Worm (Caenorhabditis elegans) whole organism, L4 larva: ENCODE measurements around the gene cyp-33C2.

ENCODE experiments used
- F44E2.7 ChIP-seq: fragments of 200-800 bp; sonication (Bioruptor generic); IDR thresholded peaks from 2 replicates; pipeline ENCODE4 v2.1.2; 2022; ENCODE audit warnings: missing genetic modification characterization, missing compliant biosample characterization
- Y105C5A.15 ChIP-seq: fragments of 200-800 bp; sonication (Bioruptor generic); IDR thresholded peaks from 2 replicates; pipeline ENCODE4 v1.3.6; 2022; ENCODE audit warnings: missing genetic modification characterization, missing compliant biosample characterization
- Y75B8A.6 ChIP-seq: fragments of 200-800 bp; sonication (Bioruptor generic); IDR thresholded peaks from 2 replicates; pipeline ENCODE4 v1.3.6; 2022; ENCODE audit warnings: missing genetic modification reagents, missing genetic modification characterization, missing compliant biosample characterization
- ZK337.2 ChIP-seq: fragments of 200-800 bp; sonication (Bioruptor generic); IDR thresholded peaks from 2 replicates; pipeline ENCODE4 v1.3.6; 2022; ENCODE audit warnings: missing genetic modification reagents, missing genetic modification characterization, missing compliant biosample characterization
- ZK546.5 ChIP-seq, 2 experiments: sonication (generic microtip); optimal IDR thresholded peaks; 2 replicates each; lab custom pipeline; 2017; ENCODE audit warnings: missing biosample characterization in 2 of 2, missing genetic modification characterization in 2 of 2
- aly-2 ChIP-seq: sonication (generic microtip); optimal IDR thresholded peaks from 2 replicates; lab custom pipeline; 2018; ENCODE audit warnings: missing biosample characterization, missing genetic modification characterization
- ama-1 ChIP-seq: fragments of 150-350 bp; optimal IDR thresholded peaks from 2 replicates; lab custom pipeline; 2014; ENCODE audit warnings: inconsistent platforms, mixed read lengths
- arid-1 ChIP-seq: fragments of 200-800 bp; sonication (Bioruptor generic); conservative IDR thresholded peaks from 2 replicates; pipeline ENCODE4 v1.3.6; 2022; ENCODE audit warnings: missing genetic modification reagents, missing genetic modification characterization, missing compliant biosample characterization
- attf-4 ChIP-seq: sonication (generic microtip); optimal IDR thresholded peaks from 3 replicates; lab custom pipeline; 2017; ENCODE audit warnings: missing biosample characterization, missing genetic modification characterization
- ceh-32 ChIP-seq: sonication (generic microtip); optimal IDR thresholded peaks from 2 replicates; lab custom pipeline; 2016; ENCODE audit warnings: mild to moderate bottlenecking, missing genetic modification characterization, missing compliant biosample characterization; ENCODE audit not compliant: poor library complexity
- daf-16 ChIP-seq, 3 experiments: sonication (generic microtip); optimal IDR thresholded peaks; 2 replicates each; lab custom pipeline; 2016 to 2017; ENCODE audit warnings: missing genetic modification characterization in 3 of 3, missing genetic modification reagents in 3 of 3, mild to moderate bottlenecking in 2 of 3, missing compliant biosample characterization in 2 of 3, missing biosample characterization in 1 of 3, moderate library complexity in 1 of 3
- dmd-6 ChIP-seq: fragments of 200-800 bp; sonication (Bioruptor generic); IDR thresholded peaks from 2 replicates; pipeline ENCODE4 v1.3.6; 2022; ENCODE audit warnings: missing genetic modification reagents, missing genetic modification characterization, missing compliant biosample characterization
- dpl-1 ChIP-seq: fragments of 150-350 bp; optimal IDR thresholded peaks from 2 replicates; lab custom pipeline; 2014; ENCODE audit warnings: missing biosample characterization, missing genetic modification reagents, missing genetic modification characterization
- fos-1 ChIP-seq: fragments of 150-350 bp; optimal IDR thresholded peaks from 2 replicates; lab custom pipeline; 2014; ENCODE audit warnings: missing biosample characterization, missing genetic modification characterization
- hif-1 ChIP-seq, 2 experiments: sonication (generic microtip); optimal IDR thresholded peaks; 2 replicates each; lab custom pipeline; 2016 to 2017; ENCODE audit warnings: missing compliant biosample characterization in 2 of 2, missing genetic modification characterization in 2 of 2, missing genetic modification reagents in 2 of 2, missing genotype in 2 of 2, mild to moderate bottlenecking in 1 of 2
- jun-1 ChIP-seq: fragments of 150-350 bp; optimal IDR thresholded peaks from 2 replicates; lab custom pipeline; 2014; ENCODE audit warnings: missing biosample characterization, missing genetic modification reagents, missing genetic modification characterization
- lin-1 ChIP-seq: fragments of 200-800 bp; sonication (Bioruptor generic); IDR thresholded peaks from 2 replicates; pipeline ENCODE4 v1.3.6; 2022; ENCODE audit warnings: missing genetic modification reagents, missing genetic modification characterization, missing compliant biosample characterization
- lin-15B ChIP-seq: fragments of 150-350 bp; sonication (generic microtip); optimal IDR thresholded peaks from 3 replicates; lab custom pipeline; 2014; ENCODE audit warnings: missing biosample characterization, missing genetic modification characterization
- lir-3 ChIP-seq: sonication (generic microtip); optimal IDR thresholded peaks from 2 replicates; lab custom pipeline; 2016; ENCODE audit warnings: mild to moderate bottlenecking, missing genetic modification characterization, missing compliant biosample characterization
- lsy-2 ChIP-seq, 2 experiments: fragments of 150-350 bp in 1 of 2; sonication (generic microtip) in 1 of 2; optimal IDR thresholded peaks; 2 replicates each; lab custom pipeline; 2014 to 2017; ENCODE audit warnings: missing biosample characterization in 2 of 2, missing genetic modification characterization in 2 of 2
- madf-9 ChIP-seq: fragments of 200-800 bp; sonication (Bioruptor generic); conservative IDR thresholded peaks from 2 replicates; pipeline ENCODE4 v1.3.6; 2022; ENCODE audit warnings: missing genetic modification reagents, missing genetic modification characterization, missing compliant biosample characterization
- mdt-29 ChIP-seq: fragments of 200-800 bp; sonication (Bioruptor generic); IDR thresholded peaks from 2 replicates; pipeline ENCODE4 v1.3.6; 2022; ENCODE audit warnings: missing genetic modification reagents, missing genetic modification characterization, missing compliant biosample characterization
- mxl-3 ChIP-seq: fragments of 200-800 bp; sonication (Bioruptor generic); optimal IDR thresholded peaks from 2 replicates; lab custom pipeline; 2018; ENCODE audit warnings: mild to moderate bottlenecking, missing genetic modification characterization, missing compliant biosample characterization
- nhr-10 ChIP-seq: fragments of 150-350 bp; optimal IDR thresholded peaks from 2 replicates; lab custom pipeline; 2014; ENCODE audit warnings: missing biosample characterization, missing genetic modification characterization
- nhr-111 ChIP-seq: fragments of 200-800 bp; sonication (Bioruptor generic); optimal IDR thresholded peaks from 2 replicates; lab custom pipeline; 2018; ENCODE audit warnings: mild to moderate bottlenecking, missing genetic modification characterization, missing compliant biosample characterization
- nhr-25 ChIP-seq: sonication (generic microtip); optimal IDR thresholded peaks from 2 replicates; lab custom pipeline; 2017; ENCODE audit warnings: missing genetic modification characterization, mild to moderate bottlenecking, missing compliant biosample characterization, antibody characterized with exemption, moderate library complexity, borderline replicate concordance; ENCODE audit not compliant: insufficient read depth
- nhr-41 ChIP-seq: fragments of 200-800 bp; sonication (Bioruptor generic); IDR thresholded peaks from 2 replicates; pipeline ENCODE4 v1.3.6; 2022; ENCODE audit warnings: missing genetic modification reagents, missing genetic modification characterization, missing compliant biosample characterization
- nhr-42 ChIP-seq: fragments of 200-800 bp; sonication (Bioruptor generic); IDR thresholded peaks from 2 replicates; pipeline ENCODE4 v1.3.6; 2022; ENCODE audit warnings: missing genetic modification characterization, missing compliant biosample characterization
- nhr-6 ChIP-seq: fragments of 150-350 bp; optimal IDR thresholded peaks from 2 replicates; lab custom pipeline; 2014; ENCODE audit warnings: missing biosample characterization, missing genetic modification characterization
- nhr-76 ChIP-seq: fragments of 150-350 bp; optimal IDR thresholded peaks from 2 replicates; lab custom pipeline; 2014; ENCODE audit warnings: missing biosample characterization, missing genetic modification characterization
- nhr-77 ChIP-seq: fragments of 150-350 bp; optimal IDR thresholded peaks from 2 replicates; lab custom pipeline; 2014; ENCODE audit warnings: missing biosample characterization, missing genetic modification characterization
- php-3 ChIP-seq: fragments of 200-800 bp; sonication (Bioruptor generic); IDR thresholded peaks from 2 replicates; pipeline ENCODE4 v1.3.6; 2022; ENCODE audit warnings: missing genetic modification reagents, missing genetic modification characterization, missing compliant biosample characterization
- snpc-1.2 ChIP-seq: fragments of 200-800 bp; sonication (Bioruptor generic); IDR thresholded peaks from 2 replicates; pipeline ENCODE4 v1.3.6; 2022; ENCODE audit warnings: missing genetic modification reagents, missing genetic modification characterization, missing compliant biosample characterization
- snpc-4 ChIP-seq: fragments of 150-350 bp; optimal IDR thresholded peaks from 2 replicates; lab custom pipeline; 2014; ENCODE audit warnings: missing biosample characterization, missing genetic modification characterization
- tra-1 ChIP-seq: fragments of 200-800 bp; sonication (Bioruptor generic); IDR thresholded peaks from 2 replicates; pipeline ENCODE4 v1.3.6; 2022; ENCODE audit warnings: missing genetic modification reagents, missing genetic modification characterization, missing compliant biosample characterization
- unc-62 ChIP-seq, 3 experiments: fragments of 150-350 bp in 1 of 3; sonication (generic microtip); optimal IDR thresholded peaks in 2 of 3; peaks in 1 of 3; 1 replicate in 1 of 3; 2 replicates in 2 of 3; lab custom pipeline; 2014 to 2017; ENCODE audit warnings: missing biosample characterization in 3 of 3, missing genetic modification characterization in 3 of 3, missing genetic modification reagents in 3 of 3, missing genotype in 1 of 3
- ztf-11 ChIP-seq: fragments of 150-350 bp; optimal IDR thresholded peaks from 2 replicates; lab custom pipeline; 2014; ENCODE audit warnings: missing biosample characterization, missing genetic modification characterization

cyp-33C2 gene

ce11 chrV:2218803-2219202 is 35.5 kb downstream of the cyp-33C2 start, which contains the start of gene nhr-56 (continued):
- TF ChIP-seq mxl-3 (GFP tag; lab: Kevin White, UChicago) (peak; percentile 49), nhr-10 (no peak), jun-1 (tag; lab: Kevin White, UChicago) (no peak), snpc-1.2 (GFP tag; lab: Robert Waterston, UW) (no peak), ZK546.5 (tag; optimal IDR thresholded peaks at IDR 0.05; lab: Kevin White, UChicago) (no peak), hif-1 (tag; optimal IDR thresholded peaks at IDR 0.05; lab: Kevin White, UChicago) (no peak), F44E2.7 (GFP tag; lab: Robert Waterston, UW) (no peak), nhr-25 (tag; lab: Kevin White, UChicago) (no peak), lir-3 (tag; lab: Kevin White, UChicago) (no peak)

- TF ChIP-seq ZK337.2 (GFP tag; lab: Robert Waterston, UW): no peak
- no peak for TF ChIP-seq nhr-76 (tag; lab: Kevin White, UChicago)
- TF ChIP-seq ceh-32: no peak
- TF ChIP-seq nhr-77 (tag; lab: Kevin White, UChicago): no peak
- TF ChIP-seq dmd-6 (GFP tag; lab: Robert Waterston, UW): no peak
- no peak for TF ChIP-seq ama-1
Observed at ce11 chrV:2221764-2222163, 38.5 kb downstream of the cyp-33C2 start, which contains the start of gene nhr-128. nhr-128 (plus strand) TSS chrV:2222064.

ce11 chrV:2225130-2225529 is 41.8 kb downstream of the cyp-33C2 start, which contains the start of gene nhr-103:
nhr-103 (plus strand) TSS chrV:2225430.
- TF ChIP-seq mdt-29 (GFP tag; lab: Robert Waterston, UW): no peak
- no peak for TF ChIP-seq lin-15B
- TF ChIP-seq Y75B8A.6 (GFP tag; lab: Robert Waterston, UW): no peak
- no peak for TF ChIP-seq nhr-6 (tag; lab: Kevin White, UChicago)
- no peak for TF ChIP-seq tra-1 (GFP tag; lab: Robert Waterston, UW)
- no peak for TF ChIP-seq lir-3 (tag; lab: Kevin White, UChicago)
- TF ChIP-seq dpl-1: no peak
- TF ChIP-seq daf-16 (GFP tag; optimal IDR thresholded peaks at IDR 0.05; lab: Kevin White, UChicago): no peak
- no peak for TF ChIP-seq daf-16 (tag; optimal IDR thresholded peaks at IDR 0.05; lab: Kevin White, UChicago)
- TF ChIP-seq fos-1 (tag; lab: Kevin White, UChicago): no peak
- no peak for TF ChIP-seq php-3 (GFP tag; lab: Robert Waterston, UW)
- TF ChIP-seq madf-9 (GFP tag; lab: Robert Waterston, UW): no peak

ce11 chrV:2226903-2227302 is 43.6 kb downstream of the cyp-33C2 start, which contains the start of gene nhr-18:
nhr-18 (plus strand) TSS chrV:2227203.
- TF ChIP-seq Y105C5A.15 (GFP tag; lab: Robert Waterston, UW): no peak
- TF ChIP-seq F44E2.7 (GFP tag; lab: Robert Waterston, UW): no peak

- TF ChIP-seq attf-4 (tag; lab: Kevin White, UChicago) (no peak), nhr-41 (GFP tag; lab: Robert Waterston, UW) (no peak), tra-1 (GFP tag; lab: Robert Waterston, UW) (no peak), ztf-11 (no peak), unc-62 (GFP tag; optimal IDR thresholded peaks at IDR 0.05 in 1 of 2; lab: Kevin White, UChicago) (no peak), unc-62 (tag; optimal IDR thresholded peaks at IDR 0.05; lab: Kevin White, UChicago) (no peak), lsy-2 (tag; optimal IDR thresholded peaks at IDR 0.05; lab: Kevin White, UChicago) (no peak), nhr-111 (GFP tag; lab: Kevin White, UChicago) (no peak), lin-1 (no peak), arid-1 (GFP tag; lab: Robert Waterston, UW) (no peak), mxl-3 (GFP tag; lab: Kevin White, UChicago) (no peak), aly-2 (tag; lab: Kevin White, UChicago) (no peak), nhr-42 (GFP tag; lab: Robert Waterston, UW) (no peak), snpc-4 (tag; lab: Kevin White, UChicago) (no peak)
Observed at ce11 chrV:2228781-2229180, 45.5 kb downstream of the cyp-33C2 start, which contains the start of gene nhr-126. nhr-126 (plus strand) TSS chrV:2229081.
